Worm (Caenorhabditis elegans) whole organism, L4 larva: ENCODE measurements around the gene F35H12.6.

ENCODE experiments used
- D1046.2 ChIP-seq: fragments of 200-800 bp; sonication (Bioruptor generic); IDR thresholded peaks from 2 replicates; pipeline ENCODE4 v1.3.6; 2022; ENCODE audit warnings: missing genetic modification characterization, missing compliant biosample characterization
- F10B5.3 ChIP-seq: sonication (generic microtip); optimal IDR thresholded peaks from 2 replicates; lab custom pipeline; 2016; ENCODE audit warnings: mild to moderate bottlenecking, missing genetic modification characterization, missing compliant biosample characterization
- F26F4.8 ChIP-seq: fragments of 200-800 bp; sonication (Bioruptor generic); conservative IDR thresholded peaks from 2 replicates; pipeline ENCODE4 v1.3.6; 2022; ENCODE audit warnings: missing genetic modification characterization, missing compliant biosample characterization
- F37D6.2 ChIP-seq: sonication (generic microtip); optimal IDR thresholded peaks from 2 replicates; lab custom pipeline; 2016; ENCODE audit warnings: mild to moderate bottlenecking, missing genetic modification characterization, missing compliant biosample characterization
- F44E2.7 ChIP-seq: fragments of 200-800 bp; sonication (Bioruptor generic); IDR thresholded peaks from 2 replicates; pipeline ENCODE4 v2.1.2; 2022; ENCODE audit warnings: missing genetic modification characterization, missing compliant biosample characterization
- R02D3.7 ChIP-seq: fragments of 150-350 bp; sonication (generic microtip); optimal IDR thresholded peaks from 3 replicates; lab custom pipeline; 2014; ENCODE audit warnings: missing biosample characterization, missing genetic modification characterization
- T20F7.1 ChIP-seq: fragments of 200-800 bp; sonication (Bioruptor generic); optimal IDR thresholded peaks from 2 replicates; lab custom pipeline; 2018; ENCODE audit warnings: mild to moderate bottlenecking, missing genetic modification characterization, missing compliant biosample characterization
- T26A8.4 ChIP-seq: fragments of 200-800 bp; sonication (Bioruptor generic); IDR thresholded peaks from 2 replicates; pipeline ENCODE4 v1.3.6; 2022; ENCODE audit warnings: missing genetic modification characterization, missing compliant biosample characterization
- Y75B8A.6 ChIP-seq: fragments of 200-800 bp; sonication (Bioruptor generic); IDR thresholded peaks from 2 replicates; pipeline ENCODE4 v1.3.6; 2022; ENCODE audit warnings: missing genetic modification reagents, missing genetic modification characterization, missing compliant biosample characterization
- ZK337.2 ChIP-seq: fragments of 200-800 bp; sonication (Bioruptor generic); IDR thresholded peaks from 2 replicates; pipeline ENCODE4 v1.3.6; 2022; ENCODE audit warnings: missing genetic modification reagents, missing genetic modification characterization, missing compliant biosample characterization
- ama-1 ChIP-seq: fragments of 150-350 bp; optimal IDR thresholded peaks from 2 replicates; lab custom pipeline; 2014; ENCODE audit warnings: inconsistent platforms, mixed read lengths
- arid-1 ChIP-seq: fragments of 200-800 bp; sonication (Bioruptor generic); conservative IDR thresholded peaks from 2 replicates; pipeline ENCODE4 v1.3.6; 2022; ENCODE audit warnings: missing genetic modification reagents, missing genetic modification characterization, missing compliant biosample characterization
- attf-4 ChIP-seq: sonication (generic microtip); optimal IDR thresholded peaks from 3 replicates; lab custom pipeline; 2017; ENCODE audit warnings: missing biosample characterization, missing genetic modification characterization
- ceh-28 ChIP-seq: fragments of 150-350 bp; optimal IDR thresholded peaks from 2 replicates; lab custom pipeline; 2014; ENCODE audit warnings: missing biosample characterization, missing genetic modification reagents, missing genetic modification characterization
- ceh-62 ChIP-seq: sonication (generic microtip); optimal IDR thresholded peaks from 2 replicates; lab custom pipeline; 2017; ENCODE audit warnings: missing biosample characterization, missing genetic modification characterization
- ces-1 ChIP-seq: fragments of 150-350 bp; sonication (generic microtip); optimal IDR thresholded peaks from 4 replicates; lab custom pipeline; 2014; ENCODE audit warnings: missing biosample characterization, missing genetic modification reagents, missing genetic modification characterization
- cey-2 ChIP-seq: sonication (generic microtip); optimal IDR thresholded peaks from 3 replicates; lab custom pipeline; 2017; ENCODE audit warnings: missing genetic modification characterization, mild to moderate bottlenecking, missing compliant biosample characterization, antibody characterized with exemption, borderline replicate concordance; ENCODE audit not compliant: insufficient read depth
- ctbp-1 ChIP-seq: fragments of 200-800 bp; sonication (Bioruptor generic); IDR thresholded peaks from 2 replicates; pipeline ENCODE4 v1.3.6; 2022; ENCODE audit warnings: missing genetic modification reagents, missing genetic modification characterization, missing compliant biosample characterization
- daf-12 ChIP-seq: fragments of 150-350 bp; optimal IDR thresholded peaks from 2 replicates; lab custom pipeline; 2014; ENCODE audit warnings: missing biosample characterization, missing genetic modification reagents, missing genetic modification characterization
- daf-16 ChIP-seq, 3 experiments: sonication (generic microtip); optimal IDR thresholded peaks; 2 replicates each; lab custom pipeline; 2016 to 2017; ENCODE audit warnings: missing genetic modification characterization in 3 of 3, missing genetic modification reagents in 3 of 3, mild to moderate bottlenecking in 2 of 3, missing compliant biosample characterization in 2 of 3, missing biosample characterization in 1 of 3, moderate library complexity in 1 of 3
- dmd-8 ChIP-seq: fragments of 200-800 bp; sonication (Bioruptor generic); IDR thresholded peaks from 2 replicates; pipeline ENCODE4 v1.3.6; 2022; ENCODE audit warnings: missing genetic modification characterization, missing compliant biosample characterization
- egl-43 ChIP-seq: fragments of 200-800 bp; sonication (Bioruptor generic); IDR thresholded peaks from 2 replicates; pipeline ENCODE4 v1.3.6; 2022; ENCODE audit warnings: missing genetic modification reagents, missing genetic modification characterization, missing compliant biosample characterization
- fkh-10 ChIP-seq: fragments of 150-350 bp; optimal IDR thresholded peaks from 2 replicates; lab custom pipeline; 2014; ENCODE audit warnings: missing biosample characterization, missing genetic modification reagents, missing genetic modification characterization
- gei-8 ChIP-seq: fragments of 200-800 bp; sonication (Bioruptor generic); optimal IDR thresholded peaks from 2 replicates; lab custom pipeline; 2018; ENCODE audit warnings: mild to moderate bottlenecking, missing genetic modification characterization, missing compliant biosample characterization
- hif-1 ChIP-seq, 2 experiments: sonication (generic microtip); optimal IDR thresholded peaks; 2 replicates each; lab custom pipeline; 2016 to 2017; ENCODE audit warnings: missing compliant biosample characterization in 2 of 2, missing genetic modification characterization in 2 of 2, missing genetic modification reagents in 2 of 2, missing genotype in 2 of 2, mild to moderate bottlenecking in 1 of 2
- hlh-30 ChIP-seq: sonication (generic microtip); optimal IDR thresholded peaks from 2 replicates; lab custom pipeline; 2017; ENCODE audit warnings: antibody characterized with exemption, mild to moderate bottlenecking, missing genetic modification characterization, missing compliant biosample characterization; ENCODE audit not compliant: insufficient read depth
- hmg-1.1 ChIP-seq: fragments of 200-800 bp; sonication (Bioruptor generic); IDR thresholded peaks from 2 replicates; pipeline ENCODE4 v1.3.6; 2022; ENCODE audit warnings: missing genetic modification reagents, missing genetic modification characterization, missing compliant biosample characterization
- jun-1 ChIP-seq: fragments of 150-350 bp; optimal IDR thresholded peaks from 2 replicates; lab custom pipeline; 2014; ENCODE audit warnings: missing biosample characterization, missing genetic modification reagents, missing genetic modification characterization
- lin-1 ChIP-seq: fragments of 200-800 bp; sonication (Bioruptor generic); IDR thresholded peaks from 2 replicates; pipeline ENCODE4 v1.3.6; 2022; ENCODE audit warnings: missing genetic modification reagents, missing genetic modification characterization, missing compliant biosample characterization
- lin-15B ChIP-seq: fragments of 150-350 bp; sonication (generic microtip); optimal IDR thresholded peaks from 3 replicates; lab custom pipeline; 2014; ENCODE audit warnings: missing biosample characterization, missing genetic modification characterization
- lir-3 ChIP-seq: sonication (generic microtip); optimal IDR thresholded peaks from 2 replicates; lab custom pipeline; 2016; ENCODE audit warnings: mild to moderate bottlenecking, missing genetic modification characterization, missing compliant biosample characterization
- madf-9 ChIP-seq: fragments of 200-800 bp; sonication (Bioruptor generic); conservative IDR thresholded peaks from 2 replicates; pipeline ENCODE4 v1.3.6; 2022; ENCODE audit warnings: missing genetic modification reagents, missing genetic modification characterization, missing compliant biosample characterization
- mes-2 ChIP-seq: sonication (generic microtip); optimal IDR thresholded peaks from 2 replicates; lab custom pipeline; 2016; ENCODE audit warnings: missing genotype, mild to moderate bottlenecking, missing genetic modification characterization, missing compliant biosample characterization; ENCODE audit not compliant: poor library complexity, severe bottlenecking
- mxl-2 ChIP-seq: fragments of 200-800 bp; sonication (Bioruptor generic); conservative IDR thresholded peaks from 2 replicates; pipeline ENCODE4 v1.3.6; 2022; ENCODE audit warnings: missing genetic modification reagents, missing genetic modification characterization, missing compliant biosample characterization
- mxl-3 ChIP-seq: fragments of 200-800 bp; sonication (Bioruptor generic); optimal IDR thresholded peaks from 2 replicates; lab custom pipeline; 2018; ENCODE audit warnings: mild to moderate bottlenecking, missing genetic modification characterization, missing compliant biosample characterization
- nhr-237 ChIP-seq: sonication (generic microtip); optimal IDR thresholded peaks from 2 replicates; lab custom pipeline; 2017; ENCODE audit warnings: missing biosample characterization, missing genetic modification characterization
- nhr-28 ChIP-seq: fragments of 150-350 bp; optimal IDR thresholded peaks from 2 replicates; lab custom pipeline; 2014; ENCODE audit warnings: missing biosample characterization, missing genetic modification characterization
- nhr-41 ChIP-seq: fragments of 200-800 bp; sonication (Bioruptor generic); IDR thresholded peaks from 2 replicates; pipeline ENCODE4 v1.3.6; 2022; ENCODE audit warnings: missing genetic modification reagents, missing genetic modification characterization, missing compliant biosample characterization
- nhr-42 ChIP-seq: fragments of 200-800 bp; sonication (Bioruptor generic); IDR thresholded peaks from 2 replicates; pipeline ENCODE4 v1.3.6; 2022; ENCODE audit warnings: missing genetic modification characterization, missing compliant biosample characterization
- nhr-48 ChIP-seq: sonication (generic microtip); optimal IDR thresholded peaks from 2 replicates; lab custom pipeline; 2016; ENCODE audit warnings: mild to moderate bottlenecking, missing genetic modification characterization, missing compliant biosample characterization
- nhr-77 ChIP-seq: fragments of 150-350 bp; optimal IDR thresholded peaks from 2 replicates; lab custom pipeline; 2014; ENCODE audit warnings: missing biosample characterization, missing genetic modification characterization
- php-3 ChIP-seq: fragments of 200-800 bp; sonication (Bioruptor generic); IDR thresholded peaks from 2 replicates; pipeline ENCODE4 v1.3.6; 2022; ENCODE audit warnings: missing genetic modification reagents, missing genetic modification characterization, missing compliant biosample characterization
- rbr-2 ChIP-seq: sonication (generic microtip); optimal IDR thresholded peaks from 2 replicates; lab custom pipeline; 2016; ENCODE audit warnings: missing genotype, missing genetic modification characterization, missing compliant biosample characterization
- saeg-2 ChIP-seq: fragments of 200-800 bp; sonication (Bioruptor generic); IDR thresholded peaks from 2 replicates; pipeline ENCODE4 v1.3.6; 2022; ENCODE audit warnings: missing genetic modification reagents, missing genetic modification characterization, missing compliant biosample characterization
- skn-1 ChIP-seq: fragments of 150-350 bp; optimal IDR thresholded peaks from 2 replicates; lab custom pipeline; 2014; ENCODE audit warnings: missing biosample characterization, missing genetic modification characterization
- spr-1 ChIP-seq: sonication (generic microtip); optimal IDR thresholded peaks from 2 replicates; lab custom pipeline; 2016; ENCODE audit warnings: mild to moderate bottlenecking, missing genetic modification characterization, missing compliant biosample characterization
- spr-3 ChIP-seq: fragments of 200-800 bp; sonication (Bioruptor generic); optimal IDR thresholded peaks from 2 replicates; lab custom pipeline; 2018; ENCODE audit warnings: mild to moderate bottlenecking, missing genetic modification characterization, missing compliant biosample characterization
- unc-39 ChIP-seq: sonication (generic microtip); optimal IDR thresholded peaks from 2 replicates; lab custom pipeline; 2017; ENCODE audit warnings: missing biosample characterization, missing genetic modification characterization
- zip-11 ChIP-seq: fragments of 200-800 bp; sonication (Bioruptor generic); IDR thresholded peaks from 2 replicates; pipeline ENCODE4 v1.3.6; 2022; ENCODE audit warnings: missing genetic modification characterization, missing compliant biosample characterization
- zip-2 ChIP-seq: fragments of 150-350 bp; optimal IDR thresholded peaks from 2 replicates; lab custom pipeline; 2014; ENCODE audit warnings: missing biosample characterization, missing genetic modification characterization
- ztf-11 ChIP-seq: fragments of 150-350 bp; optimal IDR thresholded peaks from 2 replicates; lab custom pipeline; 2014; ENCODE audit warnings: missing biosample characterization, missing genetic modification characterization
- ztf-7 ChIP-seq: fragments of 150-350 bp; optimal IDR thresholded peaks from 2 replicates; lab custom pipeline; 2014; ENCODE audit warnings: missing biosample characterization, missing genetic modification characterization

Gene F35H12.6

ce11 chrX:871020-871419 lies 42.1 kb upstream of the F35H12.6 start, which contains the start of gene lgl-1 (continued):
- no peak for TF ChIP-seq nhr-237 (tag; lab: Kevin White, UChicago)
- TF ChIP-seq nhr-28, result peak; percentile 52
- TF ChIP-seq Y75B8A.6, result no peak
- no peak for TF ChIP-seq gei-8
- no peak for TF ChIP-seq cey-2
- TF ChIP-seq skn-1 (tag; lab: Kevin White, UChicago), result no peak
- no peak for TF ChIP-seq fkh-10
- no peak for TF ChIP-seq ctbp-1 (GFP tag; lab: Robert Waterston, UW)
- TF ChIP-seq zip-11 (GFP tag; lab: Robert Waterston, UW), result no peak
- TF ChIP-seq F10B5.3 (tag; lab: Kevin White, UChicago), result no peak
- no peak for TF ChIP-seq hif-1 (tag; optimal IDR thresholded peaks at IDR 0.05; lab: Kevin White, UChicago)
- no peak for TF ChIP-seq saeg-2 (GFP tag; lab: Robert Waterston, UW)
- TF ChIP-seq spr-1 (tag; lab: Kevin White, UChicago), result no peak
- TF ChIP-seq mxl-2 (GFP tag; lab: Robert Waterston, UW), result no peak
- TF ChIP-seq ZK337.2 (GFP tag; lab: Robert Waterston, UW), result no peak
- no peak for TF ChIP-seq F44E2.7
- peak; percentile 58; the same call in 1 of the 2 replicates for TF ChIP-seq egl-43 (GFP tag; lab: Robert Waterston, UW)
- no peak for TF ChIP-seq ztf-11
- no peak for TF ChIP-seq dmd-8 (GFP tag; lab: Robert Waterston, UW)
- TF ChIP-seq T26A8.4, result 0 out of 2 replicates have a peak, but pooled peaks have one; percentile 31
- TF ChIP-seq rbr-2 (tag; lab: Kevin White, UChicago), result peak; percentile 24
- TF ChIP-seq nhr-48 (tag; lab: Kevin White, UChicago), result no peak
- TF ChIP-seq spr-3 (GFP tag; lab: Kevin White, UChicago), result no peak
- TF ChIP-seq mes-2 (tag; lab: Kevin White, UChicago), result peak; percentile 54
- TF ChIP-seq lir-3, result no peak
- no peak for TF ChIP-seq daf-16 (GFP tag; optimal IDR thresholded peaks at IDR 0.05; lab: Kevin White, UChicago)
- peak; percentile 75 for TF ChIP-seq daf-16 (tag; optimal IDR thresholded peaks at IDR 0.05; lab: Kevin White, UChicago)
- TF ChIP-seq nhr-42 (GFP tag; lab: Robert Waterston, UW), result no peak
- TF ChIP-seq lin-1 (GFP tag; lab: Robert Waterston, UW), result no peak
- TF ChIP-seq unc-39 (tag; lab: Kevin White, UChicago), result no peak
- TF ChIP-seq attf-4 (tag; lab: Kevin White, UChicago), result no peak
- no peak for TF ChIP-seq ceh-28 (tag; lab: Kevin White, UChicago)
- no peak for TF ChIP-seq jun-1 (tag; lab: Kevin White, UChicago)
- TF ChIP-seq D1046.2 (GFP tag; lab: Robert Waterston, UW), result no peak
- TF ChIP-seq F37D6.2, result no peak
- TF ChIP-seq nhr-41 (GFP tag; lab: Robert Waterston, UW), result no peak
- TF ChIP-seq ces-1, result no peak
- no peak for TF ChIP-seq F26F4.8 (GFP tag; lab: Robert Waterston, UW)
- TF ChIP-seq zip-2 (tag; lab: Kevin White, UChicago), result no peak
- no peak for TF ChIP-seq nhr-77
- no peak for TF ChIP-seq lin-15B
- TF ChIP-seq mxl-3 (GFP tag; lab: Kevin White, UChicago), result peak; percentile 45
- TF ChIP-seq arid-1 (GFP tag; lab: Robert Waterston, UW), result no peak
- no peak for TF ChIP-seq ceh-62 (tag; lab: Kevin White, UChicago)
- TF ChIP-seq T20F7.1 (GFP tag; lab: Kevin White, UChicago), result no peak
- no peak for TF ChIP-seq ztf-7 (tag; lab: Kevin White, UChicago)
- no peak for TF ChIP-seq php-3 (GFP tag; lab: Robert Waterston, UW)
- TF ChIP-seq R02D3.7 (tag; lab: Kevin White, UChicago), result no peak
- no peak for TF ChIP-seq daf-12 (tag; lab: Kevin White, UChicago)
- TF ChIP-seq hlh-30 (tag; lab: Kevin White, UChicago), result peak; percentile 47
- peak; percentile 72 for TF ChIP-seq hmg-1.1 (GFP tag; lab: Robert Waterston, UW)
- no peak for TF ChIP-seq ama-1 (lab: Kevin White, UChicago)
- TF ChIP-seq madf-9 (GFP tag; lab: Robert Waterston, UW), result no peak
